Worm (Caenorhabditis elegans): ENCODE measurements around the gene F32G8.3.

- TF ChIP-seq aly-1 (tag; optimal IDR thresholded peaks at IDR 0.05): no peak
- TF ChIP-seq ama-1 (optimal IDR thresholded peaks at IDR 0.05): no peak
- TF ChIP-seq ets-7 (tag; optimal IDR thresholded peaks at IDR 0.05): no peak
- no peak for TF ChIP-seq flt-1 (GFP tag; IDR thresholded peaks at IDR 0.05)
- TF ChIP-seq tbx-11 (GFP tag; IDR thresholded peaks at IDR 0.05): no peak
- no peak for TF ChIP-seq F13C5.2 (tag; optimal IDR thresholded peaks at IDR 0.05)
- TF ChIP-seq hnd-1 (tag; optimal IDR thresholded peaks at IDR 0.05): no peak
- TF ChIP-seq sea-1 (GFP tag; conservative IDR thresholded peaks at IDR 0.05): no peak
- no peak for TF ChIP-seq tra-4 (tag; optimal IDR thresholded peaks at IDR 0.05)
- no peak for TF ChIP-seq hmbx-1 (tag; optimal IDR thresholded peaks at IDR 0.05)
These were observed 2.5 kb upstream of the F32G8.3 start, which contains the start of gene best-14 for ce11 chrV:10557676-10558075.

Data from whole organism, early embryonic.